Fruit fly (Drosophila melanogaster) whole organism: ENCODE data around the gene CG43181.

Experiments used
- CG8478 ChIP-seq: fragments of >200 bp; optimal IDR thresholded peaks from 2 replicates; lab custom pipeline; 2018; ENCODE audit warnings: inconsistent platforms
- Dll ChIP-seq: fragments of >200 bp; optimal IDR thresholded peaks from 2 replicates; lab custom pipeline; 2017
- EcR ChIP-seq, 2 experiments: fragments of >200 bp; optimal IDR thresholded peaks; 2 replicates each; lab custom pipeline; 2017; ENCODE audit warnings: missing biosample characterization in 2 of 2, missing genetic modification characterization in 2 of 2, missing genetic modification reagents in 2 of 2
- pan ChIP-seq: fragments of >200 bp; optimal IDR thresholded peaks from 2 replicates; lab custom pipeline; 2017
- psq ChIP-seq: fragments of >200 bp; optimal IDR thresholded peaks from 2 replicates; lab custom pipeline; 2017
- usp ChIP-seq: fragments of >200 bp; optimal IDR thresholded peaks from 2 replicates; lab custom pipeline; 2017; ENCODE audit warnings: missing biosample characterization, missing genetic modification characterization, mixed read lengths

CG43181 gene

dm6 chrX:379527-379926 lies 29.2 kb downstream of the CG43181 start:
- TF ChIP-seq usp (no peak), Dll (lab: Kevin White, UChicago) (no peak), CG8478 (lab: Kevin White, UChicago) (no peak), EcR (GFP tag; optimal IDR thresholded peaks at IDR 0.05; lab: Kevin White, UChicago) (no peak), psq (no peak), pan (lab: Kevin White, UChicago) (no peak)

- no peak for TF ChIP-seq Dll (lab: Kevin White, UChicago)
- TF ChIP-seq usp = no peak
- no peak for TF ChIP-seq psq
- TF ChIP-seq CG8478 (lab: Kevin White, UChicago) = no peak
- TF ChIP-seq pan (lab: Kevin White, UChicago) = no peak
- no peak for TF ChIP-seq EcR (GFP tag; optimal IDR thresholded peaks at IDR 0.05; lab: Kevin White, UChicago)
These were observed 35.6 kb downstream of the CG43181 start for dm6 chrX:385751-386492.

- TF ChIP-seq psq = no peak
These were observed 40.1 kb downstream of the CG43181 start for dm6 chrX:390457-390856.

dm6 chrX:392242-392641 lies 41.9 kb downstream of the CG43181 start:
- TF ChIP-seq psq (no peak), CG8478 (lab: Kevin White, UChicago) (no peak), EcR (GFP tag; optimal IDR thresholded peaks at IDR 0.05; lab: Kevin White, UChicago) (no peak), usp (no peak), Dll (lab: Kevin White, UChicago) (no peak)

- no peak for TF ChIP-seq usp
These were observed 42.6 kb downstream of the CG43181 start for dm6 chrX:392979-393378.

dm6 chrX:395746-396145 lies 45.4 kb downstream of the CG43181 start, which contains the start of gene sc:
TSS of gene sc (plus strand) at chrX:396060.
- TF ChIP-seq usp (no peak), CG8478 (lab: Kevin White, UChicago) (no peak), EcR (GFP tag; optimal IDR thresholded peaks at IDR 0.05; lab: Kevin White, UChicago) (no peak), psq (no peak), Dll (lab: Kevin White, UChicago) (no peak), pan (lab: Kevin White, UChicago) (no peak)

- TF ChIP-seq Dll (lab: Kevin White, UChicago) = no peak
- no peak for TF ChIP-seq pan (lab: Kevin White, UChicago)
- TF ChIP-seq EcR (GFP tag; optimal IDR thresholded peaks at IDR 0.05; lab: Kevin White, UChicago) = no peak
- TF ChIP-seq psq = no peak
- no peak for TF ChIP-seq usp
- TF ChIP-seq CG8478 (lab: Kevin White, UChicago) = no peak
These were observed 49.4 kb downstream of the CG43181 start for dm6 chrX:399732-400131.
